Worm (Caenorhabditis elegans): ENCODE measurements around the gene idpb-1.

The idpb-1 gene

ce11 chrII:5061794-5062368 lies 39.9 kb upstream of the idpb-1 start, which contains the start of gene smc-5:
Gene smc-5 (plus strand): TSS chrII:5062125.
- TF ChIP-seq nhr-28 (tag; optimal IDR thresholded peaks at IDR 0.05) (peak; percentile 45), unc-62 (GFP tag; optimal IDR thresholded peaks at IDR 0.05 in 1 of 2) (peak in 1 of 2 experiments; percentile 45), unc-62 (tag; optimal IDR thresholded peaks at IDR 0.05) (no peak), unc-130 (GFP tag; optimal IDR thresholded peaks at IDR 0.05) (peak; percentile 82), vab-7 (GFP tag; IDR thresholded peaks at IDR 0.05) (peak; percentile 47; the same call in 1 of the 2 replicates), hif-1 (tag; optimal IDR thresholded peaks at IDR 0.05) (peak in 1 of 2 experiments; percentile 72), ama-1 (optimal IDR thresholded peaks at IDR 0.05) (no peak), lin-38 (GFP tag; IDR thresholded peaks at IDR 0.05) (peak; percentile 94), daf-16 (GFP tag; optimal IDR thresholded peaks at IDR 0.05) (no peak), daf-16 (tag; optimal IDR thresholded peaks at IDR 0.05) (peak; percentile 42), hmg-1.1 (GFP tag; IDR thresholded peaks at IDR 0.05) (peak; percentile 47; the same call in 1 of the 2 replicates), F37D6.2 (tag; optimal IDR thresholded peaks at IDR 0.05) (peak; percentile 11), rbr-2 (tag; optimal IDR thresholded peaks at IDR 0.05) (peak; percentile 59), mep-1 (tag; optimal IDR thresholded peaks at IDR 0.05) (no peak), aha-1 (tag) (peak; percentile 93), T20F7.1 (GFP tag; optimal IDR thresholded peaks at IDR 0.05) (peak; percentile 14), nhr-77 (tag; optimal IDR thresholded peaks at IDR 0.05) (peak; percentile 83), arid-1 (GFP tag; conservative IDR thresholded peaks at IDR 0.05) (no peak), dpl-1 (GFP tag; optimal IDR thresholded peaks at IDR 0.05) (peak; percentile 84), F44E2.7 (GFP tag; IDR thresholded peaks at IDR 0.05) (no peak), zag-1 (tag; optimal IDR thresholded peaks at IDR 0.05) (no peak), ZK337.2 (GFP tag; IDR thresholded peaks at IDR 0.05) (no peak), mes-2 (tag; optimal IDR thresholded peaks at IDR 0.05; ENCODE audit: poor library complexity, severe bottlenecking) (peak; percentile 92), nhr-6 (tag; optimal IDR thresholded peaks at IDR 0.05) (peak; percentile 56), nhr-25 (tag; optimal IDR thresholded peaks at IDR 0.05; ENCODE audit: borderline replicate concordance, insufficient read depth) (peak; percentile 28), pha-4 (GFP tag; IDR thresholded peaks at IDR 0.05) (no peak), pha-4 (tag; optimal IDR thresholded peaks at IDR 0.05) (peak; percentile 10)

- TF ChIP-seq gei-8 (GFP tag; optimal IDR thresholded peaks at IDR 0.05), result no peak
These were observed 34.8 kb upstream of the idpb-1 start for ce11 chrII:5066967-5067366.

DNA sequence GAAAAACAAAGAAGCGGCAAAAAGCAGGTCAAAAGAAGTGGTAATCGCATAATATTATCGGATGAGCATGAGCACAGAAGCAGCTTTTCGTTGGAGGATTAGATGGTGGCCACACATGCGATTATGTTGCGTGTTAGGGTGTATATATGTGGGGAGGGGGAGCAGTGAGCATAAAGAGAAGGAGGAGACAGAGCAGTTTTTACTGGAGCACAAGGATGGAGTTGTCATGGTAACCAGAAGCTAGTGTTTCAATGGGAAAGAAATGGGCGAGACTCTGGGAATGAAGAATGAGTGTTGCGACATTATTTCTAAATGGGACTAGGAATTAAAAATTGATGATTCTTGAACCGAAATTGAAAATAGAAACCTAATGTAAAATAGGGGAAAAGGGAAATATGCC lies 33.9 kb upstream of the idpb-1 start, which contains the start of gene C27A2.8:
Gene C27A2.8 (minus strand): TSS at position 117 of the 400 bp plus-strand sequence.
- TF ChIP-seq jun-1 (tag; optimal IDR thresholded peaks at IDR 0.05), result no peak
- no peak for TF ChIP-seq lin-13 (GFP tag; optimal IDR thresholded peaks at IDR 0.05)
- no peak for TF ChIP-seq fkh-10 (GFP tag; optimal IDR thresholded peaks at IDR 0.05)
- no peak for TF ChIP-seq unc-130 (GFP tag; optimal IDR thresholded peaks at IDR 0.05)
- no peak for TF ChIP-seq lin-1 (GFP tag; IDR thresholded peaks at IDR 0.05)
- no peak for TF ChIP-seq arid-1 (GFP tag; conservative IDR thresholded peaks at IDR 0.05)
- TF ChIP-seq F26F4.8 (GFP tag; conservative IDR thresholded peaks at IDR 0.05), result no peak
- no peak for TF ChIP-seq rbr-2 (tag; optimal IDR thresholded peaks at IDR 0.05)
- TF ChIP-seq nhr-11 (tag; optimal IDR thresholded peaks at IDR 0.05), result no peak
- TF ChIP-seq daf-12 (tag; optimal IDR thresholded peaks at IDR 0.05), result no peak
- no peak for TF ChIP-seq zip-11 (GFP tag; IDR thresholded peaks at IDR 0.05)
- no peak for TF ChIP-seq attf-4 (tag; optimal IDR thresholded peaks at IDR 0.05)
- TF ChIP-seq nhr-28 (tag; optimal IDR thresholded peaks at IDR 0.05), result no peak
- no peak for TF ChIP-seq tag-97 (GFP tag; IDR thresholded peaks at IDR 0.05)
- no peak for TF ChIP-seq vab-7 (GFP tag; IDR thresholded peaks at IDR 0.05)
- TF ChIP-seq F10B5.3 (tag; optimal IDR thresholded peaks at IDR 0.05), result no peak
- no peak for TF ChIP-seq dmd-8 (GFP tag; IDR thresholded peaks at IDR 0.05)
- no peak for TF ChIP-seq zfp-2 (tag; optimal IDR thresholded peaks at IDR 0.05)
- TF ChIP-seq Y48G9A.11 (GFP tag; IDR thresholded peaks at IDR 0.05), result no peak
